Worm (Caenorhabditis elegans): ENCODE measurements around the gene ztf-7.

The ztf-7 gene

DNA sequence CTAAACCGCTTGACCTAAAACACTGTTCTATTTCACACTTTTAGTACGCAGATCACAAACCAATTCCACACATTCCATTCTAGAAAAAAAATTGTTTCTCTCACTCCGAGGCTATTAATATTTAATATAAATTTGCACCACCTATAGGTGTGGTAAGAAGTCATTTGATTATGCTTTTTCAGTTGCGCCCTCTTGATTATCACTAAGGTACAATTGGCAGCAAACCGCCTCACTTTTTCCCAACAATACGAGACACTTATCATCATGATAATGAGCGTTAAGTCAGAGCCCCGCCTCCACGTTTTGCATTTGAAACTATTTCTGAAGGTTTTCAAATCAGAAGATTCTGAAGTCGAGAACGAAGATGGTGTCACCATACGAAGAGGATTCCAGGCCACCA, 52.2 kb downstream of the ztf-7 start, which contains the start of gene aqp-4:
TSS of gene aqp-4 (plus strand) at position 270 of the 400 bp plus-strand sequence.
- TF ChIP-seq fkh-10 (GFP tag; optimal IDR thresholded peaks at IDR 0.05) (no peak), ceh-14 (tag; optimal IDR thresholded peaks at IDR 0.05) (no peak)
